Worm (Caenorhabditis elegans): ENCODE measurements around the gene T26H10.2.
A peak's percentile ranks its signal among the peaks of the same experiment; 100 is the strongest.

Gene T26H10.2

ce11 chrV:11379341-11379740, 45.1 kb downstream of the T26H10.2 start:
- TF ChIP-seq mab-5 (tag; optimal IDR thresholded peaks at IDR 0.05) (no peak), ceh-82 (tag; optimal IDR thresholded peaks at IDR 0.05) (no peak), nhr-23 (tag; optimal IDR thresholded peaks at IDR 0.05) (no peak), mbf-1 (tag; optimal IDR thresholded peaks at IDR 0.05) (no peak), nhr-11 (tag; optimal IDR thresholded peaks at IDR 0.05) (no peak), gmeb-1 (tag; optimal IDR thresholded peaks at IDR 0.05) (no peak), lsy-2 (tag; optimal IDR thresholded peaks at IDR 0.05) (no peak), lin-11 (tag; optimal IDR thresholded peaks at IDR 0.05) (no peak), nhr-25 (tag; optimal IDR thresholded peaks at IDR 0.05) (no peak), sma-3 (GFP tag; optimal IDR thresholded peaks at IDR 0.05) (no peak), blmp-1 (tag; optimal IDR thresholded peaks at IDR 0.05; ENCODE audit: insufficient read depth) (no peak), ztf-4 (tag; optimal IDR thresholded peaks at IDR 0.05) (no peak)

ce11 chrV:11375150-11375792, 49.2 kb downstream of the T26H10.2 start, which contains the start of gene cnb-1:
Gene cnb-1 (plus strand): TSS chrV:11375742.
- TF ChIP-seq nhr-25 (tag; optimal IDR thresholded peaks at IDR 0.05) (no peak), fos-1 (tag; optimal IDR thresholded peaks at IDR 0.05) (peak; percentile 39), mbf-1 (tag; optimal IDR thresholded peaks at IDR 0.05) (no peak), ceh-82 (tag; optimal IDR thresholded peaks at IDR 0.05) (no peak), skn-1 (tag; optimal IDR thresholded peaks at IDR 0.05) (no peak), Y55F3AM.14 (GFP tag; optimal IDR thresholded peaks at IDR 0.05) (no peak), lin-39 (tag; optimal IDR thresholded peaks at IDR 0.05) (no peak), ZK546.5 (tag; optimal IDR thresholded peaks at IDR 0.05) (no peak), snpc-4 (tag; optimal IDR thresholded peaks at IDR 0.05) (peak; percentile 40), R02D3.7 (tag; optimal IDR thresholded peaks at IDR 0.05) (no peak), nhr-21 (tag; optimal IDR thresholded peaks at IDR 0.05) (peak; percentile 45), unc-39 (tag; optimal IDR thresholded peaks at IDR 0.05) (no peak), gmeb-1 (tag; optimal IDR thresholded peaks at IDR 0.05) (peak; percentile 57), C34F6.9 (tag; optimal IDR thresholded peaks at IDR 0.05) (peak; percentile 91), nhr-10 (tag; optimal IDR thresholded peaks at IDR 0.05) (no peak), egl-27 (tag; optimal IDR thresholded peaks at IDR 0.05) (peak; percentile 17), lin-13 (GFP tag; optimal IDR thresholded peaks at IDR 0.05) (no peak), nhr-77 (tag; optimal IDR thresholded peaks at IDR 0.05) (no peak), ztf-1 (GFP tag; conservative IDR thresholded peaks at IDR 0.05) (no peak), sma-9 (GFP tag; optimal IDR thresholded peaks at IDR 0.05) (peak; percentile 78), sma-9 (tag; optimal IDR thresholded peaks at IDR 0.05) (no peak), nhr-237 (tag; optimal IDR thresholded peaks at IDR 0.05) (no peak), F13H6.1 (tag; optimal IDR thresholded peaks at IDR 0.05) (peak; percentile 79), ztf-4 (tag; optimal IDR thresholded peaks at IDR 0.05) (peak; percentile 33), nhr-11 (tag; optimal IDR thresholded peaks at IDR 0.05) (no peak), sma-3 (GFP tag; optimal IDR thresholded peaks at IDR 0.05) (no peak), mab-5 (tag; optimal IDR thresholded peaks at IDR 0.05) (peak; percentile 53), dmd-4 (tag; optimal IDR thresholded peaks at IDR 0.05) (no peak), lsy-2 (tag; optimal IDR thresholded peaks at IDR 0.05) (peak; percentile 13 to 79), unc-62 (GFP tag; optimal IDR thresholded peaks at IDR 0.05) (no peak), elt-1 (tag; optimal IDR thresholded peaks at IDR 0.05) (no peak), crh-2 (tag; optimal IDR thresholded peaks at IDR 0.05) (peak; percentile 80), lin-11 (tag; optimal IDR thresholded peaks at IDR 0.05) (peak; percentile 82), ama-1 (optimal IDR thresholded peaks at IDR 0.05) (no peak), unc-55 (GFP tag; optimal IDR thresholded peaks at IDR 0.05) (peak; percentile 87), ztf-11 (tag; optimal IDR thresholded peaks at IDR 0.05) (no peak), alr-1 (tag; optimal IDR thresholded peaks at IDR 0.05) (no peak), nhr-6 (tag; optimal IDR thresholded peaks at IDR 0.05) (peak; percentile 26), nhr-23 (tag; optimal IDR thresholded peaks at IDR 0.05) (no peak), elt-3 (tag; optimal IDR thresholded peaks at IDR 0.05) (no peak), nhr-12 (tag; optimal IDR thresholded peaks at IDR 0.05) (no peak), nhr-129 (tag; optimal IDR thresholded peaks at IDR 0.05) (peak; percentile 53), sem-4 (tag; optimal IDR thresholded peaks at IDR 0.05) (peak; percentile 43), ceh-16 (tag; optimal IDR thresholded peaks at IDR 0.05) (no peak), blmp-1 (tag; optimal IDR thresholded peaks at IDR 0.05; ENCODE audit: insufficient read depth) (no peak), zag-1 (tag; optimal IDR thresholded peaks at IDR 0.05) (peak; percentile 68), peb-1 (tag; optimal IDR thresholded peaks at IDR 0.05) (no peak), mdl-1 (tag; optimal IDR thresholded peaks at IDR 0.05) (no peak), aly-2 (tag; optimal IDR thresholded peaks at IDR 0.05) (no peak)

Data from whole organism, L2 larva.